Worm (Caenorhabditis elegans): Measurements from ENCODE around the gene K07H8.12.

- TF ChIP-seq pqm-1 (tag; optimal IDR thresholded peaks at IDR 0.05), result no peak
- no peak for TF ChIP-seq Y5F2A.4 (GFP tag; optimal IDR thresholded peaks at IDR 0.05)
- no peak for TF ChIP-seq madf-5 (GFP tag; IDR thresholded peaks at IDR 0.05)
- TF ChIP-seq mdl-1 (tag; optimal IDR thresholded peaks at IDR 0.05), result no peak
- TF ChIP-seq snpc-4 (tag; optimal IDR thresholded peaks at IDR 0.05), result no peak
- TF ChIP-seq nhr-76 (tag; optimal IDR thresholded peaks at IDR 0.05), result no peak
- no peak for TF ChIP-seq arid-1 (GFP tag; conservative IDR thresholded peaks at IDR 0.05)
Measured at ce11 chrIV:8233268-8233667, 43.2 kb downstream of the K07H8.12 start.

All from whole organism, L4 larva.